Worm (Caenorhabditis elegans): ENCODE data around the gene Y62E10A.6.

Y62E10A.6 gene

DNA sequence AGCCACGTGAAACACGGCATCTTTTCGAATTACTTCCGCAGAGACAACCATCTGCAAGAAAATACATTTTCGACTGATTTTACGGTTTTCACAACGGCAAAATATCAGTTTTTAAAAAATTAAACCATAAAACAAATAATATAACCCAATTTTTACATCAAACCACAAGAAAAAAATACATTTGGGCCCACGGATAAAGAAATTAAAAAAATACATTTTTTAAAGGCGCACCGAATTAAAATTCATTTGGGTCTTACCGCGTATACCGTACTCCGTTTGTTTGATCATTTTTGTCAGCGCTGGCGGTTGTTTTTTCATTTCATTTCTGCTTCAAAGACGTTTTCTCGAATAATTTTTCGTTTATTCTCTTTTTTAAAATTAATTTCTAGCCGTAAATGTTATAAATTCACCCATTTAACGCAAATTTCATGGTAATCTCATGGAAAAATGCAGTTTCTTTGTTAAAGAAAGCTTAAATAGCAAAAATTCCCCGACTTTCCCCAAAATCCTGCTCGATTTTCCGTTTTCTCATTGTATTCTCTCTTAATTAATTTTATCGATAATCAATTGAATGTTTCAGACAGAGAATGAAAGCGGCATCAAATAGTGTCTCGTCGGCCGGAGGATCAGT is 18.5 kb upstream of the Y62E10A.6 start, which contains the start of the genes rec-8 and mex-5:
rec-8 (minus strand) TSS at position 51 of the 631 bp plus-strand sequence.
mex-5 (plus strand) TSS at position 581 of the 631 bp plus-strand sequence.
- no peak for TF ChIP-seq ztf-11 (tag; optimal IDR thresholded peaks at IDR 0.05)
- peak; percentile 91 for TF ChIP-seq unc-130 (GFP tag; optimal IDR thresholded peaks at IDR 0.05)
- no peak for TF ChIP-seq T20F7.1 (GFP tag; optimal IDR thresholded peaks at IDR 0.05)
- TF ChIP-seq ces-1 (GFP tag; optimal IDR thresholded peaks at IDR 0.05): no peak
- TF ChIP-seq ceh-32 (tag; optimal IDR thresholded peaks at IDR 0.05; ENCODE audit: poor library complexity): no peak
- TF ChIP-seq zip-11 (GFP tag; IDR thresholded peaks at IDR 0.05): no peak
- no peak for TF ChIP-seq Y75B8A.6 (GFP tag; IDR thresholded peaks at IDR 0.05)
- TF ChIP-seq nhr-111 (GFP tag; optimal IDR thresholded peaks at IDR 0.05): no peak
- no peak for TF ChIP-seq sdz-12 (GFP tag; optimal IDR thresholded peaks at IDR 0.05)
- no peak for TF ChIP-seq nhr-6 (tag; optimal IDR thresholded peaks at IDR 0.05)
- no peak for TF ChIP-seq dpl-1 (GFP tag; optimal IDR thresholded peaks at IDR 0.05)
- TF ChIP-seq mes-2 (tag; optimal IDR thresholded peaks at IDR 0.05; ENCODE audit: poor library complexity, severe bottlenecking): no peak
- TF ChIP-seq nhr-25 (tag; optimal IDR thresholded peaks at IDR 0.05; ENCODE audit: borderline replicate concordance, insufficient read depth): no peak
- no peak for TF ChIP-seq arid-1 (GFP tag; conservative IDR thresholded peaks at IDR 0.05)
- no peak for TF ChIP-seq rbr-2 (tag; optimal IDR thresholded peaks at IDR 0.05)
- no peak for TF ChIP-seq nhr-102 (tag; optimal IDR thresholded peaks at IDR 0.05)
- no peak for TF ChIP-seq dmd-6 (GFP tag; IDR thresholded peaks at IDR 0.05)
- no peak for TF ChIP-seq fkh-10 (GFP tag; optimal IDR thresholded peaks at IDR 0.05)
- no peak for TF ChIP-seq Y105C5A.15 (GFP tag; IDR thresholded peaks at IDR 0.05)
- TF ChIP-seq madf-9 (GFP tag; conservative IDR thresholded peaks at IDR 0.05): no peak
- TF ChIP-seq lin-1 (GFP tag; IDR thresholded peaks at IDR 0.05): no peak
- peak in 1 of 2 experiments; percentile 70 for TF ChIP-seq unc-62 (GFP tag; optimal IDR thresholded peaks at IDR 0.05 in 1 of 2)
- TF ChIP-seq unc-62 (tag; optimal IDR thresholded peaks at IDR 0.05): no peak
- no peak for TF ChIP-seq zfp-2 (tag; optimal IDR thresholded peaks at IDR 0.05)
- TF ChIP-seq duxl-1 (tag; optimal IDR thresholded peaks at IDR 0.05; ENCODE audit: poor library complexity): no peak
- TF ChIP-seq mep-1 (tag; optimal IDR thresholded peaks at IDR 0.05): no peak
- peak; percentile 69 for TF ChIP-seq snpc-1.2 (GFP tag; IDR thresholded peaks at IDR 0.05)
- TF ChIP-seq mdl-1 (tag; optimal IDR thresholded peaks at IDR 0.05): no peak
- TF ChIP-seq F26F4.8 (GFP tag; conservative IDR thresholded peaks at IDR 0.05): no peak
- no peak for TF ChIP-seq F10B5.3 (tag; optimal IDR thresholded peaks at IDR 0.05)
- TF ChIP-seq nhr-41 (GFP tag; IDR thresholded peaks at IDR 0.05): no peak
- no peak for TF ChIP-seq D1046.2 (GFP tag; IDR thresholded peaks at IDR 0.05)
- no peak for TF ChIP-seq mdt-29 (GFP tag; IDR thresholded peaks at IDR 0.05)
- TF ChIP-seq tra-1 (GFP tag; IDR thresholded peaks at IDR 0.05): no peak
- no peak for TF ChIP-seq nhr-77 (tag; optimal IDR thresholded peaks at IDR 0.05)
- TF ChIP-seq lir-3 (tag; optimal IDR thresholded peaks at IDR 0.05): no peak
- TF ChIP-seq nhr-237 (tag; optimal IDR thresholded peaks at IDR 0.05): no peak
- TF ChIP-seq daf-19 (GFP tag; conservative IDR thresholded peaks at IDR 0.05): no peak
- no peak for TF ChIP-seq nhr-10 (tag; optimal IDR thresholded peaks at IDR 0.05)
- 0 out of 2 replicates have a peak, but pooled peaks have one; percentile 8 for TF ChIP-seq Y48G9A.11 (GFP tag; IDR thresholded peaks at IDR 0.05)
- TF ChIP-seq F49E8.2 (tag; optimal IDR thresholded peaks at IDR 0.05; ENCODE audit: borderline replicate concordance): peak; percentile 22
- no peak for TF ChIP-seq dve-1 (tag; optimal IDR thresholded peaks at IDR 0.05; ENCODE audit: insufficient read depth)

Data from whole organism, L4 larva.